Worm (Caenorhabditis elegans) whole organism, L3 larva: ENCODE measurements around the gene vab-1.
A peak's percentile ranks its signal among the peaks of the same experiment; 100 is the strongest.

ENCODE experiments used
- R02D3.7 ChIP-seq: fragments of 150-350 bp; optimal IDR thresholded peaks from 2 replicates; lab custom pipeline; 2014; ENCODE audit warnings: missing biosample characterization, missing genetic modification characterization
- ZK546.5 ChIP-seq: sonication (generic microtip); optimal IDR thresholded peaks from 2 replicates; lab custom pipeline; 2017; ENCODE audit warnings: missing biosample characterization, missing genetic modification characterization
- aly-2 ChIP-seq: fragments of 150-350 bp; optimal IDR thresholded peaks from 2 replicates; lab custom pipeline; 2014; ENCODE audit warnings: missing biosample characterization, missing genetic modification characterization
- ceh-16 ChIP-seq: sonication (generic microtip); optimal IDR thresholded peaks from 2 replicates; lab custom pipeline; 2017; ENCODE audit warnings: missing biosample characterization, missing genetic modification characterization
- ceh-82 ChIP-seq: fragments of 150-350 bp; optimal IDR thresholded peaks from 2 replicates; lab custom pipeline; 2014; ENCODE audit warnings: missing biosample characterization, missing genetic modification characterization
- ceh-9 ChIP-seq: sonication (generic microtip); optimal IDR thresholded peaks from 2 replicates; lab custom pipeline; 2018; ENCODE audit warnings: missing biosample characterization, missing genetic modification characterization
- daf-12 ChIP-seq: fragments of 150-350 bp; optimal IDR thresholded peaks from 2 replicates; lab custom pipeline; 2014; ENCODE audit warnings: missing biosample characterization, missing genetic modification reagents, missing genetic modification characterization
- egl-5 ChIP-seq: fragments of 150-350 bp; optimal IDR thresholded peaks from 2 replicates; lab custom pipeline; 2017; ENCODE audit warnings: missing biosample characterization, missing genetic modification reagents, missing genetic modification characterization, inconsistent platforms
- elt-1 ChIP-seq: fragments of 150-350 bp; optimal IDR thresholded peaks from 2 replicates; lab custom pipeline; 2014; ENCODE audit warnings: missing biosample characterization, missing genetic modification characterization
- elt-2 ChIP-seq: sonication (generic microtip); optimal IDR thresholded peaks from 2 replicates; lab custom pipeline; 2016; ENCODE audit warnings: missing genetic modification reagents, mild to moderate bottlenecking, missing genetic modification characterization, missing compliant biosample characterization
- elt-3 ChIP-seq, 3 experiments: fragments of 150-350 bp in 1 of 3; sonication (generic microtip) in 2 of 3; optimal IDR thresholded peaks; 2 replicates in 2 of 3; 4 replicates in 1 of 3; lab custom pipeline; 2014 to 2017; ENCODE audit warnings: missing biosample characterization in 3 of 3, missing genetic modification characterization in 3 of 3
- fkh-10 ChIP-seq: sonication (generic microtip); optimal IDR thresholded peaks from 2 replicates; lab custom pipeline; 2017; ENCODE audit warnings: missing biosample characterization, missing genetic modification reagents, missing genetic modification characterization
- fkh-2 ChIP-seq: fragments of 150-350 bp; optimal IDR thresholded peaks from 2 replicates; lab custom pipeline; 2014; ENCODE audit warnings: missing biosample characterization, missing genetic modification reagents, missing genetic modification characterization
- fos-1 ChIP-seq: fragments of 150-350 bp; optimal IDR thresholded peaks from 2 replicates; lab custom pipeline; 2014; ENCODE audit warnings: missing biosample characterization, missing genetic modification characterization
- hmg-11 ChIP-seq: sonication (generic microtip); optimal IDR thresholded peaks from 2 replicates; lab custom pipeline; 2016; ENCODE audit warnings: missing genetic modification characterization, missing compliant biosample characterization
- lin-15B ChIP-seq: fragments of 150-350 bp; optimal IDR thresholded peaks from 2 replicates; lab custom pipeline; 2014; ENCODE audit warnings: missing biosample characterization, missing genetic modification characterization
- lin-39 ChIP-seq: fragments of 150-350 bp; optimal IDR thresholded peaks from 2 replicates; lab custom pipeline; 2018; ENCODE audit warnings: missing biosample characterization, missing genetic modification reagents, missing genetic modification characterization
- lsy-12 ChIP-seq: sonication (generic microtip); optimal IDR thresholded peaks from 2 replicates; lab custom pipeline; 2016; ENCODE audit warnings: mild to moderate bottlenecking, missing genetic modification characterization, missing compliant biosample characterization
- mml-1 ChIP-seq: fragments of 150-350 bp; sonication (generic microtip); optimal IDR thresholded peaks from 3 replicates; lab custom pipeline; 2014; ENCODE audit warnings: missing biosample characterization, missing genetic modification characterization
- nhr-11 ChIP-seq: fragments of 150-350 bp; optimal IDR thresholded peaks from 2 replicates; lab custom pipeline; 2014; ENCODE audit warnings: missing biosample characterization, missing genetic modification characterization
- nhr-12 ChIP-seq: fragments of 150-350 bp; optimal IDR thresholded peaks from 2 replicates; lab custom pipeline; 2014; ENCODE audit warnings: missing biosample characterization, missing genetic modification characterization
- nhr-23 ChIP-seq: fragments of 150-350 bp; optimal IDR thresholded peaks from 2 replicates; lab custom pipeline; 2014; ENCODE audit warnings: missing biosample characterization, missing genetic modification reagents, missing genetic modification characterization
- nhr-237 ChIP-seq: fragments of 150-350 bp; optimal IDR thresholded peaks from 2 replicates; lab custom pipeline; 2014; ENCODE audit warnings: missing biosample characterization, missing genetic modification characterization
- nhr-25 ChIP-seq: sonication (generic microtip); optimal IDR thresholded peaks from 2 replicates; lab custom pipeline; 2017; ENCODE audit warnings: missing biosample characterization, missing genetic modification characterization
- nhr-43 ChIP-seq: sonication (generic microtip); optimal IDR thresholded peaks from 2 replicates; lab custom pipeline; 2016; ENCODE audit warnings: mild to moderate bottlenecking, missing genetic modification characterization, missing compliant biosample characterization; ENCODE audit not compliant: poor library complexity, severe bottlenecking
- nhr-67 ChIP-seq: fragments of 150-350 bp; optimal IDR thresholded peaks from 2 replicates; lab custom pipeline; 2014; ENCODE audit warnings: missing biosample characterization, missing genetic modification characterization
- nhr-77 ChIP-seq: fragments of 150-350 bp; optimal IDR thresholded peaks from 2 replicates; lab custom pipeline; 2014; ENCODE audit warnings: missing biosample characterization, missing genetic modification characterization
- pha-4 ChIP-seq: fragments of 150-350 bp; optimal IDR thresholded peaks from 2 replicates; lab custom pipeline; 2014; ENCODE audit warnings: missing biosample characterization, missing genetic modification reagents, missing genetic modification characterization
- pqm-1 ChIP-seq: fragments of 150-350 bp; optimal IDR thresholded peaks from 2 replicates; lab custom pipeline; 2017; ENCODE audit warnings: missing biosample characterization, missing genetic modification characterization, inconsistent platforms
- sea-2 ChIP-seq: fragments of 150-350 bp; sonication (generic microtip); optimal IDR thresholded peaks from 4 replicates; lab custom pipeline; 2014; ENCODE audit warnings: missing biosample characterization, missing genetic modification reagents, missing genetic modification characterization
- snpc-4 ChIP-seq: fragments of 150-350 bp; optimal IDR thresholded peaks from 2 replicates; lab custom pipeline; 2014; ENCODE audit warnings: missing biosample characterization, missing genetic modification characterization
- tbx-2 ChIP-seq: sonication (generic microtip); optimal IDR thresholded peaks from 2 replicates; lab custom pipeline; 2016; ENCODE audit warnings: mild to moderate bottlenecking, missing genetic modification characterization, missing compliant biosample characterization
- unc-62 ChIP-seq: fragments of 150-350 bp; sonication (generic microtip); optimal IDR thresholded peaks from 4 replicates; lab custom pipeline; 2014; ENCODE audit warnings: missing biosample characterization, missing genetic modification reagents, missing genetic modification characterization
- zag-1 ChIP-seq: fragments of 150-350 bp; optimal IDR thresholded peaks from 2 replicates; lab custom pipeline; 2014; ENCODE audit warnings: missing biosample characterization, missing genetic modification characterization
- ztf-4 ChIP-seq: fragments of 150-350 bp; optimal IDR thresholded peaks from 2 replicates; lab custom pipeline; 2014; ENCODE audit warnings: missing biosample characterization, missing genetic modification characterization

vab-1 gene

ce11 chrII:4572579-4572978 is 779 bp downstream of the vab-1 start:
- TF ChIP-seq egl-5 (no peak), ceh-82 (tag; lab: Kevin White, UChicago) (no peak), ceh-16 (no peak), nhr-237 (tag; lab: Kevin White, UChicago) (no peak), fkh-2 (no peak), nhr-25 (tag; lab: Kevin White, UChicago) (no peak), tbx-2 (tag; lab: Kevin White, UChicago) (no peak), fkh-10 (no peak), zag-1 (tag; lab: Kevin White, UChicago) (no peak), nhr-23 (tag; lab: Kevin White, UChicago) (no peak), elt-2 (tag; lab: Kevin White, UChicago) (no peak), unc-62 (GFP tag; lab: Kevin White, UChicago) (no peak), fos-1 (tag; lab: Kevin White, UChicago) (no peak), daf-12 (tag; lab: Kevin White, UChicago) (no peak), nhr-12 (tag; lab: Kevin White, UChicago) (no peak)
- TF ChIP-seq, all 47 proteins: peak for 0

ce11 chrII:4573084-4573483 is 1.3 kb downstream of the vab-1 start:
- TF ChIP-seq R02D3.7 (tag; lab: Kevin White, UChicago) (no peak), snpc-4 (tag; lab: Kevin White, UChicago) (no peak), fos-1 (tag; lab: Kevin White, UChicago) (no peak), nhr-25 (tag; lab: Kevin White, UChicago) (peak; percentile 4), elt-1 (tag; lab: Kevin White, UChicago) (peak; percentile 79)

- TF ChIP-seq mml-1 (tag; lab: Kevin White, UChicago), result no peak
- no peak for TF ChIP-seq fkh-2
- TF ChIP-seq unc-62 (GFP tag; lab: Kevin White, UChicago), result no peak
- TF ChIP-seq nhr-237 (tag; lab: Kevin White, UChicago), result no peak
- TF ChIP-seq ZK546.5 (tag; lab: Kevin White, UChicago), result no peak
- TF ChIP-seq ceh-9 (tag; lab: Kevin White, UChicago), result no peak
- TF ChIP-seq lin-15B (tag; lab: Kevin White, UChicago), result no peak
- TF ChIP-seq nhr-25 (tag; lab: Kevin White, UChicago), result no peak
- no peak for TF ChIP-seq nhr-67
- no peak for TF ChIP-seq hmg-11 (tag; lab: Kevin White, UChicago)
- no peak for TF ChIP-seq pha-4 (tag; lab: Kevin White, UChicago)
- TF ChIP-seq sea-2 (GFP tag; lab: Kevin White, UChicago), result no peak
- TF ChIP-seq tbx-2 (tag; lab: Kevin White, UChicago), result no peak
- TF ChIP-seq nhr-43 (tag; lab: Kevin White, UChicago), result no peak
Observed at ce11 chrII:4574658-4575057, 2.9 kb downstream of the vab-1 start.

ce11 chrII:4575579-4575978 is 3.8 kb downstream of the vab-1 start:
- TF ChIP-seq lsy-12 (tag; lab: Kevin White, UChicago), result peak; percentile 25
- no peak for TF ChIP-seq ztf-4 (tag; lab: Kevin White, UChicago)
- TF ChIP-seq lin-39 (tag; lab: Kevin White, UChicago), result peak; percentile 79

ce11 chrII:4577391-4577790 is 5.6 kb downstream of the vab-1 start:
- TF ChIP-seq nhr-11 (tag; lab: Kevin White, UChicago) (no peak), egl-5 (no peak), ceh-16 (no peak), nhr-237 (tag; lab: Kevin White, UChicago) (no peak), nhr-25 (tag; lab: Kevin White, UChicago) (no peak), ztf-4 (tag; lab: Kevin White, UChicago) (no peak), elt-3 (tag; optimal IDR thresholded peaks at IDR 0.05; lab: Kevin White, UChicago) (no peak), aly-2 (tag; lab: Kevin White, UChicago) (no peak), nhr-12 (tag; lab: Kevin White, UChicago) (no peak), nhr-77 (no peak), pqm-1 (tag; lab: Kevin White, UChicago) (no peak)
- TF ChIP-seq, all 47 proteins: peak for 0
